Worm (Caenorhabditis elegans) whole organism, early embryonic: Measurements from ENCODE around the gene try-1.
"Not testable (repeated sequence)": the region's sequence is repeated elsewhere in the genome, so short reads cannot be mapped to it uniquely, and the experiment has no call there.

Experiments used
- B0310.2 ChIP-seq: sonication (generic microtip); optimal IDR thresholded peaks from 2 replicates; lab custom pipeline; 2016; ENCODE audit warnings: mild to moderate bottlenecking, missing genetic modification characterization, missing compliant biosample characterization
- F13C5.2 ChIP-seq: sonication (generic microtip); optimal IDR thresholded peaks from 2 replicates; lab custom pipeline; 2017; ENCODE audit warnings: mild to moderate bottlenecking, missing genetic modification characterization, inconsistent platforms, missing compliant biosample characterization
- aly-1 ChIP-seq: sonication (generic microtip); optimal IDR thresholded peaks from 2 replicates; lab custom pipeline; 2016; ENCODE audit warnings: missing genetic modification characterization, missing compliant biosample characterization
- ama-1 ChIP-seq: fragments of 150-350 bp; optimal IDR thresholded peaks from 2 replicates; lab custom pipeline; 2014
- ceh-13 ChIP-seq: fragments of 200-800 bp; sonication (Bioruptor generic); optimal IDR thresholded peaks from 2 replicates; lab custom pipeline; 2018; ENCODE audit warnings: mild to moderate bottlenecking, missing genetic modification characterization, missing compliant biosample characterization
- ceh-36 ChIP-seq: sonication (generic microtip); optimal IDR thresholded peaks from 2 replicates; lab custom pipeline; 2016; ENCODE audit warnings: missing genetic modification characterization, inconsistent platforms, missing compliant biosample characterization
- ets-7 ChIP-seq: sonication (generic microtip); optimal IDR thresholded peaks from 2 replicates; lab custom pipeline; 2016; ENCODE audit warnings: missing genotype, missing genetic modification characterization, missing compliant biosample characterization
- flt-1 ChIP-seq: fragments of 200-800 bp; sonication (Bioruptor generic); IDR thresholded peaks from 2 replicates; pipeline ENCODE4 v1.3.6; 2022; ENCODE audit warnings: missing genetic modification characterization, missing compliant biosample characterization
- hmbx-1 ChIP-seq: sonication (generic microtip); optimal IDR thresholded peaks from 2 replicates; lab custom pipeline; 2016; ENCODE audit warnings: mild to moderate bottlenecking, missing genetic modification characterization, missing compliant biosample characterization
- hmg-4 ChIP-seq: fragments of 200-800 bp; sonication (Bioruptor generic); optimal IDR thresholded peaks from 2 replicates; lab custom pipeline; 2018; ENCODE audit warnings: mild to moderate bottlenecking, missing genetic modification characterization, missing compliant biosample characterization
- hnd-1 ChIP-seq: sonication (generic microtip); optimal IDR thresholded peaks from 2 replicates; lab custom pipeline; 2016; ENCODE audit warnings: missing genetic modification characterization, missing compliant biosample characterization
- pes-1 ChIP-seq: fragments of 200-800 bp; sonication (Bioruptor generic); IDR thresholded peaks from 2 replicates; pipeline ENCODE4 v1.3.6; 2022; ENCODE audit warnings: missing genetic modification reagents, missing genetic modification characterization, missing compliant biosample characterization
- scrt-1 ChIP-seq: fragments of 200-800 bp; sonication (Bioruptor generic); IDR thresholded peaks from 2 replicates; pipeline ENCODE4 v1.3.6; 2022; ENCODE audit warnings: missing genetic modification characterization, missing compliant biosample characterization
- sea-1 ChIP-seq: fragments of 200-800 bp; sonication (Bioruptor generic); conservative IDR thresholded peaks from 2 replicates; pipeline ENCODE4 v1.3.6; 2022; ENCODE audit warnings: missing genetic modification characterization, missing compliant biosample characterization
- tbx-11 ChIP-seq: fragments of 200-800 bp; sonication (Bioruptor generic); IDR thresholded peaks from 2 replicates; pipeline ENCODE4 v1.3.6; 2022; ENCODE audit warnings: missing genetic modification characterization, missing compliant biosample characterization
- tbx-37 ChIP-seq: fragments of 200-800 bp; sonication (Bioruptor generic); conservative IDR thresholded peaks from 2 replicates; pipeline ENCODE4 v1.3.6; 2022; ENCODE audit warnings: missing genetic modification reagents, missing genetic modification characterization, missing compliant biosample characterization
- tra-4 ChIP-seq: sonication (generic microtip); optimal IDR thresholded peaks from 2 replicates; lab custom pipeline; 2017; ENCODE audit warnings: missing genetic modification characterization, missing compliant biosample characterization

try-1 gene

DNA sequence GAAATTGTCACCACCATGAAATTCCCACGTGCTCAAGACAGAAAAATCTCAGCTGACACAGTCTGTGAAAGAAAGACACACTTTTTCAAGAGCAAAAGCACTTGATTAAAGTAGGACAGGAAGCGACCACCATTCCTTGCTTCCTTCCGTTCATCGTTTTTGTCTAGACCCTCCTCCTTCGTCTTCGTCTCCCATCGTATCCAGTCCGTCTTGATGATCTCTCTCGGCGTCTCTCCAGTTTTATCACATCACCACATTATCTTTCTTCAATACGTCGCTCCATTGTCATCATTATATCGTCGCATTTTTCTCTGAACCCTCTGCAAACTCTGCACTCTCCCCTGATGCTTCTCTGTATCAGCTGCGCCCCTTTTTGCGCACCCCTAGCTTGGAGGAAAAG, 41.2 kb downstream of the try-1 start:
- TF ChIP-seq scrt-1 (GFP tag; lab: Robert Waterston, UW) (no peak), hmg-4 (GFP tag; lab: Kevin White, UChicago) (no peak), tra-4 (tag; lab: Kevin White, UChicago) (no peak), flt-1 (GFP tag; lab: Robert Waterston, UW) (no peak), sea-1 (GFP tag; lab: Robert Waterston, UW) (no peak), aly-1 (tag; lab: Kevin White, UChicago) (no peak), tbx-11 (no peak), ceh-13 (no peak), ceh-36 (no peak), F13C5.2 (tag; lab: Kevin White, UChicago) (no peak), hnd-1 (tag; lab: Kevin White, UChicago) (no peak), tbx-37 (no peak), B0310.2 (tag; lab: Kevin White, UChicago) (no peak)

ce11 chrII:4905883-4906282, 43.4 kb downstream of the try-1 start:
- no peak for TF ChIP-seq hnd-1 (tag; lab: Kevin White, UChicago)

- TF ChIP-seq ama-1 (lab: Kevin White, UChicago) (no peak), aly-1 (tag; lab: Kevin White, UChicago) (no peak), hnd-1 (tag; lab: Kevin White, UChicago) (no peak), tbx-11 (no peak), tra-4 (tag; lab: Kevin White, UChicago) (no peak), B0310.2 (tag; lab: Kevin White, UChicago) (no peak), ceh-36 (no peak), ets-7 (tag; lab: Kevin White, UChicago) (no peak)
Measured at ce11 chrII:4905331-4905730, 44.0 kb downstream of the try-1 start.

DNA sequence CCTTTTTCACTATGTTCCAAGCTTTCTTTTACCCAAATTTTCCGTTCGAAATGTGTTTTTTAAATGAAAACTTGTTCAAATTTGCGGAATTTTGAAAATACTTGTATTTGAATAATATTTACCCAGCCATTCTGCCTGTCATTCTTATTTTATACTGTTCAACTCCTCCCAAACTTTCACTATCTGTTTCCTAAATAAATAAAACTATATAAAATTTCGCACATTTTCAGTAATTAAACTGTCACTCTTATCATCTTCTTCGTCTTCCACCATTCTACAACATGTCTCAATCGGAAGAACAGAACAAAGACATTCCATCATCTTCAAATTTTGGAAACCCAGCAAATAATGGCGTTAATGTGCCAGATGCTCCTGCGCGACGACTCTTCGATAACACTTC, 44.5 kb downstream of the try-1 start, which contains the start of gene btbd-10:
Gene btbd-10, plus strand, starts transcription at position 231 of the 400 bp plus-strand sequence.
- no peak for TF ChIP-seq ceh-13
- TF ChIP-seq flt-1 (GFP tag; lab: Robert Waterston, UW), result no peak
- TF ChIP-seq aly-1 (tag; lab: Kevin White, UChicago), result no peak
- no peak for TF ChIP-seq ceh-36
- TF ChIP-seq ets-7 (tag; lab: Kevin White, UChicago), result no peak
- no peak for TF ChIP-seq scrt-1 (GFP tag; lab: Robert Waterston, UW)
- TF ChIP-seq pes-1 (GFP tag; lab: Robert Waterston, UW), result no peak
- no peak for TF ChIP-seq hmbx-1
- no peak for TF ChIP-seq F13C5.2 (tag; lab: Kevin White, UChicago)
- TF ChIP-seq tbx-11, result no peak

- peak; percentile 3 for TF ChIP-seq F13C5.2 (tag; lab: Kevin White, UChicago)
- no peak for TF ChIP-seq hmbx-1
- TF ChIP-seq hmg-4 (GFP tag; lab: Kevin White, UChicago), result no peak
Measured at ce11 chrII:4904277-4904676, 45.0 kb downstream of the try-1 start.

DNA sequence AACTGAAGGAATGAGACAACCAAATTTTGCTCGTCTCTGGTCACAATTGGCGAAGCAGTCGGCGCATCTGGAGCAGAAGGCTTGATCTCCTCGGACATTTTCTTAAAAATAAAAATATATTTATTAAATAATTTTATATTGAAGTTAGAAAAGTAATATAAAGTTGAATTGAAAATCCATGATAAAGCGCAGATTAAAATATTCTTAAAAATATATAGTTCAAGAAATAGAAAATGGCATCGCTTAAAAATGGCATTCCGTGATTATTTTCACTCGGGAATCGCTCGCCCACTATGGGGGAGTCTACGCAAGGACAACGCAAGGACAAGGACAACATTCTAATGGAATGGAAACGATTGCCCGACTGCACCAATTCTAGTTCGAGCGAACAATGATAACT, 45.6 kb downstream of the try-1 start, which contains the start of gene sgt-1:
Gene sgt-1, minus strand, starts transcription at position 101 of the 400 bp plus-strand sequence.
- not testable (repeated sequence) for TF ChIP-seq pes-1 (GFP tag; lab: Robert Waterston, UW); tbx-37; flt-1 (GFP tag; lab: Robert Waterston, UW)

- no peak for TF ChIP-seq flt-1 (GFP tag; lab: Robert Waterston, UW)
- TF ChIP-seq aly-1 (tag; lab: Kevin White, UChicago), result no peak
- TF ChIP-seq ceh-13, result no peak
- TF ChIP-seq hmbx-1, result no peak
- no peak for TF ChIP-seq sea-1 (GFP tag; lab: Robert Waterston, UW)
- no peak for TF ChIP-seq hmg-4 (GFP tag; lab: Kevin White, UChicago)
- no peak for TF ChIP-seq hnd-1 (tag; lab: Kevin White, UChicago)
- no peak for TF ChIP-seq tbx-37
- TF ChIP-seq pes-1 (GFP tag; lab: Robert Waterston, UW), result no peak
- TF ChIP-seq tbx-11, result no peak
- TF ChIP-seq ceh-36, result no peak
- TF ChIP-seq ama-1 (lab: Kevin White, UChicago), result no peak
- no peak for TF ChIP-seq F13C5.2 (tag; lab: Kevin White, UChicago)
Measured at ce11 chrII:4902035-4902434, 47.3 kb downstream of the try-1 start, which contains the start of gene R05F9.9. Gene R05F9.9, minus strand, starts transcription at chrII:4902100.

DNA sequence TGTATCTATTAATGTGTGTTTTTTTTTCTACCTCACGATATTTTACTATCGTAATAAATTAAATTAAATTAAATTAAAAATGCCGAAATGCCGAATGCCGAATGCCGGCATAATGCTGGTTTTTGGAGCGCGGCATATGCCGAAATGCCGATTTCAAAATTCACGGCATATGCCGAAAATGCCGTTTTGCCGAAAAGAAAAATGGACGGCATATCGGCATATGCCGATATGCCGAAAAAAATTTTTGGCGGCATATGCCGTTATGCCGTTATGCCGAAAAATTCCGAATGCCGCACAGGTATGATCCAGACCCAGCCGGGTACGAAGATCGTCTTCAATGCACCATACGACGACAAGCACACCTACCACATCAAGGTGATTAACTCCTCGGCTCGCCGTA, 50.8 kb downstream of the try-1 start, which contains the start of gene msp-32:
Gene msp-32, plus strand, starts transcription at position 301 of the 400 bp plus-strand sequence.
- TF ChIP-seq flt-1 (GFP tag; lab: Robert Waterston, UW); ceh-13; ama-1 (lab: Kevin White, UChicago): not testable (repeated sequence)
